Fruit fly (Drosophila melanogaster) whole organism, pupa: Measurements from ENCODE around the gene ENGase.

Experiments used
- CG10348 ChIP-seq: fragments of 200-800 bp; sonication (Bioruptor generic); IDR thresholded peaks from 2 replicates; pipeline ENCODE4 v1.3.6; 2022; ENCODE audit warnings: missing biosample characterization, missing genetic modification characterization
- CG12605 ChIP-seq: fragments of 200-800 bp; sonication (Bioruptor generic); IDR thresholded peaks from 2 replicates; pipeline ENCODE4 v1.3.6; 2022; ENCODE audit warnings: missing biosample characterization, missing genetic modification characterization
- CG13204 ChIP-seq: fragments of 200-800 bp; sonication (Bioruptor generic); optimal IDR thresholded peaks from 2 replicates; lab custom pipeline; 2018; ENCODE audit warnings: missing biosample characterization, mild to moderate bottlenecking, missing genetic modification characterization, moderate library complexity
- CG14655 ChIP-seq: fragments of 200-800 bp; sonication (Bioruptor generic); optimal IDR thresholded peaks from 3 replicates; lab custom pipeline; 2017; ENCODE audit warnings: mild to moderate bottlenecking, missing biosample characterization, missing genetic modification reagents, missing genetic modification characterization
- CG15710 ChIP-seq: fragments of 200-800 bp; sonication (Bioruptor generic); optimal IDR thresholded peaks from 2 replicates; lab custom pipeline; 2018; ENCODE audit warnings: missing biosample characterization, mild to moderate bottlenecking, missing genetic modification characterization, moderate library complexity
- CG17806 ChIP-seq: fragments of 200-800 bp; sonication (Bioruptor generic); optimal IDR thresholded peaks from 2 replicates; lab custom pipeline; 2018; ENCODE audit warnings: missing biosample characterization, mild to moderate bottlenecking, missing genetic modification characterization, moderate library complexity
- CG32121 ChIP-seq: fragments of 200-800 bp; sonication (Bioruptor generic); IDR thresholded peaks from 2 replicates; pipeline ENCODE4 v1.3.6; 2022; ENCODE audit warnings: missing biosample characterization, missing genetic modification characterization
- CG34367 ChIP-seq: fragments of 200-800 bp; sonication (Bioruptor generic); optimal IDR thresholded peaks from 2 replicates; lab custom pipeline; 2018; ENCODE audit warnings: missing biosample characterization, mild to moderate bottlenecking, missing genetic modification characterization
- CG4496 ChIP-seq: fragments of 200-800 bp; sonication (Bioruptor generic); IDR thresholded peaks from 3 replicates; pipeline ENCODE4 v1.3.6; 2022; ENCODE audit warnings: missing biosample characterization, missing genetic modification characterization
- CG8159 ChIP-seq: fragments of 200-800 bp; sonication (Bioruptor generic); optimal IDR thresholded peaks from 3 replicates; lab custom pipeline; 2018; ENCODE audit warnings: missing biosample characterization, mild to moderate bottlenecking, missing genetic modification characterization, moderate library complexity
- CG8301 ChIP-seq: fragments of 200-800 bp; sonication (Bioruptor generic); optimal IDR thresholded peaks from 2 replicates; lab custom pipeline; 2018; ENCODE audit warnings: missing biosample characterization, mild to moderate bottlenecking, missing genetic modification characterization
- CG9948 ChIP-seq: fragments of 200-800 bp; sonication (Bioruptor generic); optimal IDR thresholded peaks from 2 replicates; lab custom pipeline; 2018; ENCODE audit warnings: missing biosample characterization, mild to moderate bottlenecking, missing genetic modification characterization, moderate library complexity
- D1 ChIP-seq: fragments of 200-800 bp; sonication (Bioruptor generic); optimal IDR thresholded peaks from 2 replicates; lab custom pipeline; 2018; ENCODE audit warnings: missing biosample characterization, mild to moderate bottlenecking, missing genetic modification characterization, moderate library complexity
- EcR ChIP-seq: fragments of 200-800 bp; sonication (Bioruptor generic); optimal IDR thresholded peaks from 3 replicates; lab custom pipeline; 2019; ENCODE audit warnings: missing biosample characterization, missing genetic modification characterization, mild to moderate bottlenecking, moderate library complexity, missing genetic modification reagents
- Ets98B ChIP-seq: fragments of 200-800 bp; sonication (Bioruptor generic); IDR thresholded peaks from 2 replicates; pipeline ENCODE4 v1.3.6; 2022; ENCODE audit warnings: missing biosample characterization, missing genetic modification characterization
- Pif1A ChIP-seq: fragments of 200-800 bp; sonication (Bioruptor generic); optimal IDR thresholded peaks from 3 replicates; lab custom pipeline; 2016; ENCODE audit warnings: missing biosample characterization, missing genetic modification characterization
- Pif1B ChIP-seq: fragments of 200-800 bp; sonication (Bioruptor generic); optimal IDR thresholded peaks from 3 replicates; lab custom pipeline; 2016; ENCODE audit warnings: missing biosample characterization, missing genetic modification characterization
- Snoo ChIP-seq: fragments of 200-800 bp; sonication (Bioruptor generic); optimal IDR thresholded peaks from 3 replicates; lab custom pipeline; 2017; ENCODE audit warnings: missing biosample characterization, mild to moderate bottlenecking, missing genetic modification characterization, inconsistent platforms
- fd96Ca ChIP-seq: fragments of 200-800 bp; sonication (Bioruptor generic); IDR thresholded peaks from 3 replicates; pipeline ENCODE4 v1.3.6; 2022; ENCODE audit warnings: missing biosample characterization, missing genetic modification characterization
- gl ChIP-seq: fragments of 200-800 bp; sonication (Bioruptor generic); optimal IDR thresholded peaks from 2 replicates; lab custom pipeline; 2018; ENCODE audit warnings: missing biosample characterization, mild to moderate bottlenecking, missing genetic modification characterization
- rn ChIP-seq: fragments of 200-800 bp; sonication (Bioruptor generic); IDR thresholded peaks from 2 replicates; pipeline ENCODE4 v1.3.6; 2022; ENCODE audit warnings: missing biosample characterization, missing genetic modification characterization

ENGase gene

DNA sequence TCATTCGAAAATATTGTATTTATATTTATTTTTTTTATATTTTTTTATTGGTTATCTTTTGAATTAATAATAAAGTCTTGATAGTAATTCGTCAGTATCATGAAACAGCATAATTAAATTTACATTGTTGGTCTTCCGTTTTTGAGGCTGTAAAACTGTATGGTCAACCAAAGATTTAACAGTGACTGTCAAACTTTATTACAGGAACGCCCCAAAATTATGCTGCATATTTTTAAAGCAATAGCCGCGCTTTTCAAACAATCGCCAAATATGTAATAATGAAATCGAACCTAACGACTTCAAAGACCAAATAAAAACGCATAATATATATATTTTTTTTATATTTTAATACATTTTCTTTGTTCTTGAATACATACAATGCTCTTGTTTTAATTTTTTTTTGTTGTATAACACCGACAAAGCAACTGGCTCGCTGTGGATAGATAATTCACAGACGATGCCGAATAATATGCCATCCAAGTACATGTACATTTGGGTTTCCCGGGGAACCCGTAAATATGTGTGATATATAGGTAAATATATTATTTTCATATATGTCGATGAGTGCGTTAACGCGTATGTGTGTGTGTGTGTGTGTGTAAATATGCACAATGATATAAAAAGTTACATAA is 32.6 kb downstream of the ENGase start:
- no peak for TF ChIP-seq CG15710 (tag; lab: Kevin White, UChicago)
- TF ChIP-seq D1, result peak; percentile 88
- TF ChIP-seq, all 21 proteins: peak for 1

DNA sequence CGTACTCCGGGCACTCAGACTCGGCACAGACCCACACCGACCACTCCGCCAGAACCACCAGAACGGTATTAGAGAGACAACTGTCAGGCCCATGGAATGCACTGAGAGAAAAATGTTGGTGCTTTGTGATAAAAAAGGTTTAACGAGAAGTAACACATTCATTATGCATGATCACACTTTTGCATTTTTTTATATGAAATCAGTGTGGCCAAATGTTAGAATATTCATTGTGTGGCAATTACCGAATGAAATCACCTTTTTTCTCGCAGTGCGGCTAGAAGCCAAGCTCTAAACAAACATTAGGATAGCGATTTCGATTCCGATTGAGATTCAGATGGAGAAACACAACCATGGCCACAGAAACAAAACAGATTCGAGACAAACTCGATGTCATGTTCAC is 42.1 kb downstream of the ENGase start:
- TF ChIP-seq rn (GFP tag; lab: Robert Waterston, UW) (no peak), CG10348 (GFP tag; lab: Robert Waterston, UW) (no peak), CG13204 (no peak), Pif1A (GFP tag; lab: Kevin White, UChicago) (no peak), gl (tag; lab: Kevin White, UChicago) (no peak), CG17806 (tag; lab: Kevin White, UChicago) (peak; percentile 34), CG34367 (tag; lab: Kevin White, UChicago) (no peak), CG32121 (GFP tag; lab: Robert Waterston, UW) (peak; percentile 54), fd96Ca (GFP tag; lab: Robert Waterston, UW) (peak; percentile 69; the same call in 1 of the 3 replicates), CG8159 (tag; lab: Kevin White, UChicago) (no peak), CG14655 (no peak), CG9948 (tag; lab: Kevin White, UChicago) (peak; percentile 7), Snoo (no peak), D1 (no peak), CG12605 (GFP tag; lab: Robert Waterston, UW) (no peak), CG4496 (GFP tag; lab: Robert Waterston, UW) (peak; percentile 67; the same call in 2 of the 3 replicates), CG15710 (tag; lab: Kevin White, UChicago) (no peak), Pif1B (GFP tag; lab: Kevin White, UChicago) (no peak), EcR (GFP tag; lab: Kevin White, UChicago) (no peak), Ets98B (GFP tag; lab: Robert Waterston, UW) (peak; percentile 40; the same call in 1 of the 2 replicates), CG8301 (tag; lab: Kevin White, UChicago) (no peak)

DNA sequence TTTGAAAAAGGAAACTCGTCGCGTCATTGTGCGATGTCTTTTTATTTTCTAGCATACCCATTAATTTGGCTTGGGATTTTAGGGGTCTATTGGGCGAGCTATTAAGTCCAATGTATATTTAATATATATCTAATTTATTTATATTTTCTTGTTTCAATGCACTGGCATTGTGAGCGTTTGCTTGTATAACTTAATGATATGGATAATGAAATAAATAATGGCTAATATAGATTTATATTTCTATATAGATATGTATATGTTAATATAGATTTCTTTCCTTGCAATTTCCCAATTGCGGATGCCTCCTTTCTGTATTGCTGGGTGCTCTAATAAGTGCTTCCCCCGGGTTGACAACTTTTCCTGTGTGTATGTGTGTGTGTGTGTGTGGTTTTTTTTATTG is 48.2 kb downstream of the ENGase start:
- peak; percentile 54 for TF ChIP-seq CG15710 (tag; lab: Kevin White, UChicago)
- TF ChIP-seq Pif1A (GFP tag; lab: Kevin White, UChicago), result no peak
- peak; percentile 57 for TF ChIP-seq CG9948 (tag; lab: Kevin White, UChicago)
- peak; percentile 70 for TF ChIP-seq CG14655
- TF ChIP-seq CG17806 (tag; lab: Kevin White, UChicago), result peak; percentile 52
- no peak for TF ChIP-seq CG10348 (GFP tag; lab: Robert Waterston, UW)
- peak; percentile 58 for TF ChIP-seq CG8159 (tag; lab: Kevin White, UChicago)
- TF ChIP-seq CG32121 (GFP tag; lab: Robert Waterston, UW), result no peak
- TF ChIP-seq fd96Ca (GFP tag; lab: Robert Waterston, UW), result no peak
- no peak for TF ChIP-seq CG12605 (GFP tag; lab: Robert Waterston, UW)
- TF ChIP-seq CG8301 (tag; lab: Kevin White, UChicago), result peak; percentile 25
- TF ChIP-seq CG4496 (GFP tag; lab: Robert Waterston, UW), result no peak
- no peak for TF ChIP-seq rn (GFP tag; lab: Robert Waterston, UW)
- peak; percentile 14 for TF ChIP-seq CG34367 (tag; lab: Kevin White, UChicago)
- TF ChIP-seq Pif1B (GFP tag; lab: Kevin White, UChicago), result no peak
- TF ChIP-seq EcR (GFP tag; lab: Kevin White, UChicago), result no peak
- no peak for TF ChIP-seq gl (tag; lab: Kevin White, UChicago)
- no peak for TF ChIP-seq CG13204
- no peak for TF ChIP-seq Snoo
- no peak for TF ChIP-seq D1
- no peak for TF ChIP-seq Ets98B (GFP tag; lab: Robert Waterston, UW)

DNA sequence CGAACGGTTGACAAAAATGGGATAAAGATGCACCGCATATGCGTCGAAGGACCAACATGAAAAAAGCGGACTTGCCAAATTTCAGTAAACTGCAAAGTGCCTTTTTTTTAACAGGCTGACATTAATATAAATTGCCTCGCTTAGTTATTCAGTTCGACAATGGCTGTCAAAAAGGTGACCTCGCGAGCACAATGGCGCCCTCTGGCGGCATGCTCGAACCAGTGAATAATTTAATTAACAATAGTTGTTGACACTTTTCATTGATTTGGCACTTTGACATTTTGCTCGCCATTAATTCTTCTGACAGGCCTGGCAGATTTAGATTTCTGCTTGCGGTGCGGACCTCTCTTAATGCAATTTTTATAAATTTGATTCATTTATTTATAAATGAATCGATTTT is 49.1 kb downstream of the ENGase start:
- no peak for TF ChIP-seq Snoo
- no peak for TF ChIP-seq gl (tag; lab: Kevin White, UChicago)
- no peak for TF ChIP-seq D1

DNA sequence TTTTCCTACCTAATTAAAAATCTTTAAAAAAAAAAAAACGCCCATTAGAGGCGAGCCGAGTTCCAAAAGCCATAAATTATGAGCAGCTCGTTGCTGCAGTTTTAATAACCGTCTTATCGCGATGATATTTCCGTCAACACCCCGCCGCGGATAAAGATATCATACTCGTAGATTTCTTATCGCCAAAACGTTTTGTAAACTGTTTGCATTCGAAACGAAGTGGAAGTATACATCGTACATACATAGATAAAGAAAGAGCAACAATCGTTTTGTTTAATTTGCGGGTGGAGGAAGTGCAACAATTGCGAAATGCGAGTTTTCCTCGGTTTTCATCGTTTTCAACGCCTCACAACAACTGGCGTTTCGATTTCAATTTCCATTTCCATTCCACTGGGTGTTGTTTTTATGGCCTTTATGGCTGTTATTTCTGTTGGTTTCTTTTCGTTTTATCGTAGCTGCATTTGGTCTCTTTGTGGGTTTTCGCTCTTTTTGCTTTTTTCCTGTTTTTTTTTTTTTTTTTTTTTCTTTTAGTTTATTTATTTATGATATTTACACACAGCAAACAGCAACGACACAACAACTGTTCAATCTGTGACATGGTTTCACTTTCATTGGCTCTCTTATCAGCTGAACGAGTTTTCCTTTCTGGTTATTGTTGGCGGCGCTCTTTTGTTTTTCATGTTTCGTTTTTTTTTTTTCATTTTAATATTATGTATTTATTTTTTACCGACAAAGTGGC is 49.7 kb downstream of the ENGase start:
- TF ChIP-seq EcR (GFP tag; lab: Kevin White, UChicago) (no peak), CG34367 (tag; lab: Kevin White, UChicago) (peak; percentile 16), CG15710 (tag; lab: Kevin White, UChicago) (peak; percentile 24), CG12605 (GFP tag; lab: Robert Waterston, UW) (peak; percentile 70), CG17806 (tag; lab: Kevin White, UChicago) (peak; percentile 16), gl (tag; lab: Kevin White, UChicago) (no peak), CG32121 (GFP tag; lab: Robert Waterston, UW) (peak; percentile 44; the same call in 1 of the 2 replicates), D1 (no peak), CG10348 (GFP tag; lab: Robert Waterston, UW) (no peak), CG9948 (tag; lab: Kevin White, UChicago) (peak; percentile 5), CG8159 (tag; lab: Kevin White, UChicago) (peak; percentile 37), Pif1A (GFP tag; lab: Kevin White, UChicago) (peak; percentile 69), CG4496 (GFP tag; lab: Robert Waterston, UW) (peak; percentile 44; the same call in 2 of the 3 replicates), Snoo (no peak), Ets98B (GFP tag; lab: Robert Waterston, UW) (peak; percentile 58), Pif1B (GFP tag; lab: Kevin White, UChicago) (peak; percentile 73), rn (GFP tag; lab: Robert Waterston, UW) (no peak), CG8301 (tag; lab: Kevin White, UChicago) (no peak), CG13204 (no peak), CG14655 (no peak), fd96Ca (GFP tag; lab: Robert Waterston, UW) (peak; percentile 42; the same call in 1 of the 3 replicates)
